Worm (Caenorhabditis elegans): ENCODE measurements around the gene F44B9.5.

The F44B9.5 gene

DNA sequence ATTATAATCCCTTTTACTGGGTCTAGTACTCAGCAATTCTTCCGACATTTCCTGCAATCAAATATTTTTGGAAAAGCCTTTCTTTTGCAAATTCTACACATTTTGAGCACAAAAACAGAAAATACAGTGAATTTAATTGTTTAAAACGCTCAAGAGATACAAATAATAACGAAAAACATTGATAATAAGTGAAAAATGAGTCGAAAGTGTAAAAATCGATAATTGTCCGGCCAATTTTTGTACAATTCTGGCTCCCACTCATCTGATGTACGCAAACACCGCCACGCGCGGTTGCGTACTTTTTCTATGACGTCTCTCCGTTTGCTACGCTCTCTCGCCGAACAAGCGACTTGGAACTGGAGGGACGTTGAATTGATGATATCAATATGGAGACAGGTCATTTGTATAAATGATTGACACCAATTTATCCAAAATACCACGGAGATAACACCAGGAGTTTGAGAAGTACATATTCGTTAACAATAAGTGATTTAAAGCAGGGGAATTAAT, 4.5 kb upstream of the F44B9.5 start, which contains the start of gene lin-36 (continued):
- TF ChIP-seq hsf-1 (GFP tag; IDR thresholded peaks at IDR 0.05) (no peak), tbx-9 (tag; optimal IDR thresholded peaks at IDR 0.05; ENCODE audit: borderline replicate concordance) (no peak), ama-1 (optimal IDR thresholded peaks at IDR 0.05) (no peak), ama-1 (GFP tag; optimal IDR thresholded peaks at IDR 0.05) (no peak), snpc-1.3 (tag; optimal IDR thresholded peaks at IDR 0.05; ENCODE audit: insufficient read depth) (no peak), Y53G8AR.9 (GFP tag; conservative IDR thresholded peaks at IDR 0.05) (no peak), rpc-1 (optimal IDR thresholded peaks at IDR 0.05) (no peak), rpc-1 (tag; optimal IDR thresholded peaks at IDR 0.05) (no peak), lin-54 (GFP tag; optimal IDR thresholded peaks at IDR 0.05) (peak; percentile 74), repo-1 (tag; optimal IDR thresholded peaks at IDR 0.05) (no peak), F57A8.1 (GFP tag; optimal IDR thresholded peaks at IDR 0.05) (no peak), mcd-1 (GFP tag; IDR thresholded peaks at IDR 0.05) (peak; percentile 68), ccch-3 (GFP tag; optimal IDR thresholded peaks at IDR 0.05) (no peak), gei-17 (GFP tag; optimal IDR thresholded peaks at IDR 0.05) (no peak), nfyb-1 (GFP tag; IDR thresholded peaks at IDR 0.05) (no peak), let-526 (GFP tag; IDR thresholded peaks at IDR 0.05) (no peak), hrde-1 (tag; optimal IDR thresholded peaks at IDR 0.05; ENCODE audit: borderline replicate concordance) (no peak), egrh-3 (GFP tag; IDR thresholded peaks at IDR 0.05) (no peak), ceh-91 (GFP tag; IDR thresholded peaks at IDR 0.05) (peak; percentile 28; the same call in 1 of the 2 replicates), attf-6 (GFP tag; IDR thresholded peaks at IDR 0.05) (no peak), ceh-79 (tag; optimal IDR thresholded peaks at IDR 0.05) (no peak), madf-6 (GFP tag; IDR thresholded peaks at IDR 0.05) (peak; percentile 38; the same call in 1 of the 2 replicates), ceh-27 (GFP tag; optimal IDR thresholded peaks at IDR 0.05) (peak; percentile 73), ztf-26 (tag; optimal IDR thresholded peaks at IDR 0.05) (no peak), somi-1 (GFP tag; optimal IDR thresholded peaks at IDR 0.05) (no peak), madf-3 (GFP tag; IDR thresholded peaks at IDR 0.05) (0 out of 2 replicates have a peak, but pooled peaks have one; percentile 9), attf-5 (GFP tag; optimal IDR thresholded peaks at IDR 0.05) (peak; percentile 78), F23B12.7 (tag; optimal IDR thresholded peaks at IDR 0.05; ENCODE audit: insufficient read depth) (peak; percentile 68), B0261.1 (tag; optimal IDR thresholded peaks at IDR 0.05) (no peak), F49E8.2 (tag; optimal IDR thresholded peaks at IDR 0.05; ENCODE audit: insufficient read depth) (no peak), lir-1 (GFP tag; conservative IDR thresholded peaks at IDR 0.05) (no peak), C17E4.6 (GFP tag; IDR thresholded peaks at IDR 0.05) (0 out of 2 replicates have a peak, but pooled peaks have one; percentile 8), pha-4 (tag; optimal IDR thresholded peaks at IDR 0.05) (peak; percentile 43), ets-4 (GFP tag; optimal IDR thresholded peaks at IDR 0.05) (no peak), athp-1 (tag; optimal IDR thresholded peaks at IDR 0.05) (no peak), attf-3 (GFP tag; conservative IDR thresholded peaks at IDR 0.05) (0 out of 2 replicates have a peak, but pooled peaks have one; percentile 39), aptf-2 (GFP tag; conservative IDR thresholded peaks at IDR 0.05) (no peak), B0336.3 (GFP tag; IDR thresholded peaks at IDR 0.05) (0 out of 2 replicates have a peak, but pooled peaks have one; percentile 21), Y95B8A.8 (GFP tag; IDR thresholded peaks at IDR 0.05) (no peak), snpc-3.4 (tag; optimal IDR thresholded peaks at IDR 0.05) (no peak), F10E7.11 (tag; optimal IDR thresholded peaks at IDR 0.05) (no peak), ceh-58 (GFP tag; IDR thresholded peaks at IDR 0.05) (no peak), mel-28 (tag; optimal IDR thresholded peaks at IDR 0.05; ENCODE audit: borderline replicate concordance) (no peak), dox-1 (GFP tag; IDR thresholded peaks at IDR 0.05) (peak; percentile 78), ztf-22 (GFP tag; optimal IDR thresholded peaks at IDR 0.05) (no peak), ZK185.1 (tag; optimal IDR thresholded peaks at IDR 0.05; ENCODE audit: poor library complexity, severe bottlenecking) (peak; percentile 24), F22D6.2 (tag; optimal IDR thresholded peaks at IDR 0.05) (no peak), nhr-27 (tag; optimal IDR thresholded peaks at IDR 0.05) (no peak)
